Worm (Caenorhabditis elegans) whole organism, L1 larva: ENCODE results near the gene ssu-2.

Experiments
- C16A3.4 ChIP-seq: fragments of 150-350 bp; optimal IDR thresholded peaks from 2 replicates; lab custom pipeline; 2014; ENCODE audit warnings: missing biosample characterization, missing genetic modification characterization
- alr-1 ChIP-seq: fragments of 200-800 bp; sonication (Bioruptor generic); optimal IDR thresholded peaks from 2 replicates; lab custom pipeline; 2018; ENCODE audit warnings: borderline replicate concordance, mild to moderate bottlenecking, missing genetic modification characterization, missing compliant biosample characterization
- dsc-1 ChIP-seq: sonication (generic microtip); optimal IDR thresholded peaks from 2 replicates; lab custom pipeline; 2016; ENCODE audit warnings: mild to moderate bottlenecking, missing genetic modification characterization, missing compliant biosample characterization
- mab-9 ChIP-seq: fragments of 200-800 bp; sonication (Bioruptor generic); IDR thresholded peaks from 2 replicates; pipeline ENCODE4 v1.3.6; 2022; ENCODE audit warnings: missing genetic modification reagents, missing genetic modification characterization, missing compliant biosample characterization
- mef-2 ChIP-seq: fragments of 150-350 bp; optimal IDR thresholded peaks from 2 replicates; lab custom pipeline; 2014; ENCODE audit warnings: missing biosample characterization, missing genetic modification characterization
- nhr-47 ChIP-seq: sonication (generic microtip); optimal IDR thresholded peaks from 2 replicates; lab custom pipeline; 2016; ENCODE audit warnings: mild to moderate bottlenecking, missing genetic modification characterization, moderate library complexity, missing compliant biosample characterization
- pqm-1 ChIP-seq: sonication (generic microtip); optimal IDR thresholded peaks from 3 replicates; lab custom pipeline; 2017; ENCODE audit warnings: missing biosample characterization, missing genetic modification characterization
- unc-30 ChIP-seq: sonication (generic microtip); optimal IDR thresholded peaks from 2 replicates; lab custom pipeline; 2017; ENCODE audit warnings: missing biosample characterization, missing genetic modification characterization
- unc-86 ChIP-seq: sonication (generic microtip); optimal IDR thresholded peaks from 2 replicates; lab custom pipeline; 2016; ENCODE audit warnings: missing genetic modification characterization, missing compliant biosample characterization

ssu-2 gene

ce11 chrIV:14417128-14417527 is 56.1 kb downstream of the ssu-2 start, which contains the start of gene F55B11.6:
TSS of gene F55B11.6 (minus strand) at chrIV:14417228.
- TF ChIP-seq unc-86 (tag; lab: Kevin White, UChicago) (no peak), unc-30 (tag; lab: Kevin White, UChicago) (no peak), mef-2 (tag; lab: Kevin White, UChicago) (no peak), dsc-1 (tag; lab: Kevin White, UChicago) (no peak), nhr-47 (tag; lab: Kevin White, UChicago) (no peak), pqm-1 (tag; lab: Kevin White, UChicago) (no peak), alr-1 (tag; lab: Kevin White, UChicago) (no peak), mab-9 (GFP tag; lab: Robert Waterston, UW) (no peak), C16A3.4 (tag; lab: Kevin White, UChicago) (no peak)
- TF ChIP-seq, all 84 proteins: peak for 0
